Worm (Caenorhabditis elegans) whole organism, L4 larva: Measurements from ENCODE around the gene R03D7.15.

Source experiments
- aly-2 ChIP-seq: sonication (generic microtip); optimal IDR thresholded peaks from 2 replicates; lab custom pipeline; 2018; ENCODE audit warnings: missing biosample characterization, missing genetic modification characterization
- lsy-2 ChIP-seq, 2 experiments: fragments of 150-350 bp in 1 of 2; sonication (generic microtip) in 1 of 2; optimal IDR thresholded peaks; 2 replicates each; lab custom pipeline; 2014 to 2017; ENCODE audit warnings: missing biosample characterization in 2 of 2, missing genetic modification characterization in 2 of 2
- nhr-25 ChIP-seq: sonication (generic microtip); optimal IDR thresholded peaks from 2 replicates; lab custom pipeline; 2017; ENCODE audit warnings: missing genetic modification characterization, mild to moderate bottlenecking, missing compliant biosample characterization, antibody characterized with exemption, moderate library complexity, borderline replicate concordance; ENCODE audit not compliant: insufficient read depth

- TF ChIP-seq aly-2 (tag; lab: Kevin White, UChicago), result no peak
- TF ChIP-seq nhr-25 (tag; lab: Kevin White, UChicago), result no peak
- no peak for TF ChIP-seq lsy-2 (tag; optimal IDR thresholded peaks at IDR 0.05; lab: Kevin White, UChicago)
These were observed 40.0 kb downstream of the R03D7.15 start for ce11 chrII:10982017-10982416.
